Worm (Caenorhabditis elegans): ENCODE measurements around the gene ZK896.4.

DNA sequence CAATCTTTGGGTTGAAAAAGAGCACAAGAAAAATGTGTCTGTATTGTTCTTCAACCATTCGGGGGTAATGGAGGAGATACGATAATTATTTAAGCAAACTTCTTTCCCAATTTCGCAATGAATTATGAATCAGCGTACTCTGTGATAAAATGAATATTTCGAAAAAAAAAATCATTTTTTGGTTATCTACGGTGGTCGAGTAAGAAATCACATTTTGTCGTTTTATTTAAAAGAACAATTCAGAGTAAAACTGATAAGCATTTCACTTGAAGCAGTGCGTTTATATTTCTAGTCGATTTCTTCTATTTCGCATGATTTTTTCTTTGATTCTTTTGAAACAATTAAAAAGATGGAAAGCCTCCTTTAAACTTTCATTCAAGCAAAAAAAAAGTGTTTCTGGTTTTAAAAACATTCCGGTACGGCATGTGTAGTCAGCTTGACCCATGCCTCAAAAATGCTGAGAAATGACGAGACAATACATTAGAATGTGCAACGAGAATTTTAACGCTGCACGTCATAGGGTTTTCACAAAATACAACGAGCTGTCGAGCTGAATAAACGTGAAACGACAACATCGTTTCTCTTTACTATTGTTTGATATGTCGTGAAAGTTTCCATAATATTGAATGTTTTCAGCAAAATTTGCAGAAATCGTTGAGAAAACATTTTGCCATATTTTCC, 19.5 kb upstream of the ZK896.4 start, which contains the start of gene K08D8.2:
- no peak for TF ChIP-seq F39B2.1 (GFP tag; IDR thresholded peaks at IDR 0.05)
- TF ChIP-seq madf-8 (GFP tag; conservative IDR thresholded peaks at IDR 0.05) = no peak
- TF ChIP-seq hlh-12 (tag; optimal IDR thresholded peaks at IDR 0.05) = no peak
- no peak for TF ChIP-seq ets-4 (GFP tag; optimal IDR thresholded peaks at IDR 0.05)
- TF ChIP-seq madf-3 (GFP tag; IDR thresholded peaks at IDR 0.05) = no peak
- no peak for TF ChIP-seq mxl-1 (tag; optimal IDR thresholded peaks at IDR 0.05)
